Worm (Caenorhabditis elegans) whole organism, mixed stage, embryonic: ENCODE data around the gene T24A6.16.

Source experiments
- M03D4.4 ChIP-seq: sonication (generic microtip); optimal IDR thresholded peaks from 2 replicates; lab custom pipeline; 2017; ENCODE audit warnings: mild to moderate bottlenecking, missing genetic modification characterization, missing compliant biosample characterization
- blmp-1 ChIP-seq: fragments of 150-350 bp; optimal IDR thresholded peaks from 2 replicates; lab custom pipeline; 2014; ENCODE audit warnings: missing biosample characterization, missing genetic modification characterization
- ceh-39 ChIP-seq: fragments of 150-350 bp; optimal IDR thresholded peaks from 2 replicates; lab custom pipeline; 2014; ENCODE audit warnings: missing biosample characterization, missing genetic modification characterization
- ceh-43 ChIP-seq: fragments of 200-800 bp; sonication (Bioruptor generic); optimal IDR thresholded peaks from 2 replicates; lab custom pipeline; 2018; ENCODE audit warnings: mild to moderate bottlenecking, missing genetic modification characterization, moderate library complexity, missing compliant biosample characterization
- ceh-83 ChIP-seq: fragments of 200-800 bp; sonication (Bioruptor generic); optimal IDR thresholded peaks from 2 replicates; lab custom pipeline; 2018; ENCODE audit warnings: mild to moderate bottlenecking, missing genetic modification characterization, missing compliant biosample characterization
- ces-1 ChIP-seq: fragments of 150-350 bp; optimal IDR thresholded peaks from 2 replicates; lab custom pipeline; 2014; ENCODE audit warnings: missing biosample characterization, missing genetic modification reagents, missing genetic modification characterization
- cnd-1 ChIP-seq: fragments of 200-800 bp; sonication (Bioruptor generic); optimal IDR thresholded peaks from 2 replicates; lab custom pipeline; 2018; ENCODE audit warnings: mild to moderate bottlenecking, missing genetic modification characterization, missing compliant biosample characterization
- drap-1 ChIP-seq: fragments of 200-800 bp; sonication (Bioruptor generic); optimal IDR thresholded peaks from 3 replicates; lab custom pipeline; 2018; ENCODE audit warnings: mild to moderate bottlenecking, missing genetic modification characterization, missing compliant biosample characterization
- elt-1 ChIP-seq: sonication (generic microtip); optimal IDR thresholded peaks from 2 replicates; lab custom pipeline; 2017; ENCODE audit warnings: missing genetic modification characterization, mild to moderate bottlenecking, missing compliant biosample characterization, antibody characterized with exemption, moderate library complexity, borderline replicate concordance; ENCODE audit not compliant: insufficient read depth
- elt-3 ChIP-seq: fragments of 150-350 bp; optimal IDR thresholded peaks from 2 replicates; lab custom pipeline; 2014; ENCODE audit warnings: missing biosample characterization, missing genetic modification characterization
- ham-2 ChIP-seq: fragments of 200-800 bp; sonication (Bioruptor generic); optimal IDR thresholded peaks from 2 replicates; lab custom pipeline; 2018; ENCODE audit warnings: mild to moderate bottlenecking, missing genetic modification characterization, missing compliant biosample characterization
- hlh-1 ChIP-seq: fragments of 150-350 bp; optimal IDR thresholded peaks from 2 replicates; lab custom pipeline; 2014; ENCODE audit warnings: missing biosample characterization, missing genetic modification reagents, missing genetic modification characterization
- lin-13 ChIP-seq: fragments of 150-350 bp; optimal IDR thresholded peaks from 2 replicates; lab custom pipeline; 2014; ENCODE audit warnings: missing biosample characterization, missing genetic modification characterization
- lin-32 ChIP-seq: fragments of 200-800 bp; sonication (Bioruptor generic); optimal IDR thresholded peaks from 2 replicates; lab custom pipeline; 2018; ENCODE audit warnings: mild to moderate bottlenecking, missing genetic modification characterization, missing compliant biosample characterization
- lsy-2 ChIP-seq: fragments of 150-350 bp; optimal IDR thresholded peaks from 2 replicates; lab custom pipeline; 2014; ENCODE audit warnings: missing biosample characterization, missing genetic modification characterization
- mab-5 ChIP-seq: fragments of 150-350 bp; optimal IDR thresholded peaks from 2 replicates; lab custom pipeline; 2014; ENCODE audit warnings: missing biosample characterization, missing genetic modification characterization
- mep-1 ChIP-seq: fragments of 150-350 bp; optimal IDR thresholded peaks from 2 replicates; lab custom pipeline; 2017; ENCODE audit warnings: missing biosample characterization, missing genetic modification reagents, missing genetic modification characterization, inconsistent platforms
- mls-2 ChIP-seq: sonication (generic microtip); optimal IDR thresholded peaks from 2 replicates; lab custom pipeline; 2016; ENCODE audit warnings: mild to moderate bottlenecking, missing genetic modification characterization, moderate library complexity, missing compliant biosample characterization
- nhr-12 ChIP-seq: fragments of 150-350 bp; optimal IDR thresholded peaks from 2 replicates; lab custom pipeline; 2014; ENCODE audit warnings: missing biosample characterization, missing genetic modification characterization
- nhr-237 ChIP-seq: fragments of 150-350 bp; optimal IDR thresholded peaks from 2 replicates; lab custom pipeline; 2014; ENCODE audit warnings: missing biosample characterization, missing genetic modification characterization
- nhr-28 ChIP-seq: fragments of 150-350 bp; optimal IDR thresholded peaks from 2 replicates; lab custom pipeline; 2014; ENCODE audit warnings: missing biosample characterization, missing genetic modification characterization
- nhr-76 ChIP-seq: sonication (generic microtip); optimal IDR thresholded peaks from 2 replicates; lab custom pipeline; 2017; ENCODE audit warnings: missing biosample characterization, missing genetic modification characterization
- pha-4 ChIP-seq: fragments of 150-350 bp; optimal IDR thresholded peaks from 2 replicates; lab custom pipeline; 2018; ENCODE audit warnings: missing biosample characterization, missing genetic modification reagents, missing genetic modification characterization
- snpc-4 ChIP-seq: fragments of 150-350 bp; optimal IDR thresholded peaks from 2 replicates; lab custom pipeline; 2014; ENCODE audit warnings: missing biosample characterization, missing genetic modification characterization
- sptf-1 ChIP-seq: sonication (generic microtip); optimal IDR thresholded peaks from 2 replicates; lab custom pipeline; 2017; ENCODE audit warnings: mild to moderate bottlenecking, missing genetic modification characterization, moderate library complexity, missing compliant biosample characterization
- tbx-8 ChIP-seq: fragments of 200-800 bp; sonication (Bioruptor generic); optimal IDR thresholded peaks from 2 replicates; lab custom pipeline; 2018; ENCODE audit warnings: mild to moderate bottlenecking, missing genetic modification characterization, moderate library complexity, missing compliant biosample characterization
- unc-39 ChIP-seq: fragments of 150-350 bp; optimal IDR thresholded peaks from 2 replicates; lab custom pipeline; 2014; ENCODE audit warnings: missing biosample characterization, missing genetic modification characterization
- unc-62 ChIP-seq: fragments of 150-350 bp; optimal IDR thresholded peaks from 2 replicates; lab custom pipeline; 2014; ENCODE audit warnings: missing biosample characterization, missing genetic modification reagents, missing genetic modification characterization
- ztf-11 ChIP-seq: fragments of 150-350 bp; optimal IDR thresholded peaks from 2 replicates; lab custom pipeline; 2014; ENCODE audit warnings: missing biosample characterization, missing genetic modification characterization

T24A6.16 gene

DNA sequence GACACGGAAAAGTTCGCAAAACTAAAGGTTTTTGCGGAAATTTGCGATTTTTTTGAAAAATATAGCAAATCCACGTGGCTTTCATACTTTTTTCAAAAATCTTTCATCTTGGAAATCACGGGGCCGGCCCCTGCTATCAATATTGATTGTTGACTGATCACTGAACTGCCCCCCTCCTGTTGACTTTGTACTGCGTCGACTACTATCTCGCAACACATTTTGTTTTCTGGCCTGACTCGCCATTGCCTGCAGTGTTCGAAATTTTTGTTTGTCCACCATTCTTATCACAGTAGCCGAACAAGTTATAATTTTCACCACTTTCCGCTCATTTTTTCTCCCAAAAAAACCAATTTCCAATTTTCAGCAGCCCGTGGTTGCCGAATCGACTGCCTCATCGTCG, 18.3 kb upstream of the T24A6.16 start:
- TF ChIP-seq nhr-12 (no peak), ztf-11 (tag; lab: Kevin White, UChicago) (no peak), mep-1 (tag; lab: Kevin White, UChicago) (no peak), hlh-1 (tag; lab: Kevin White, UChicago) (no peak), snpc-4 (tag; lab: Kevin White, UChicago) (no peak)

DNA sequence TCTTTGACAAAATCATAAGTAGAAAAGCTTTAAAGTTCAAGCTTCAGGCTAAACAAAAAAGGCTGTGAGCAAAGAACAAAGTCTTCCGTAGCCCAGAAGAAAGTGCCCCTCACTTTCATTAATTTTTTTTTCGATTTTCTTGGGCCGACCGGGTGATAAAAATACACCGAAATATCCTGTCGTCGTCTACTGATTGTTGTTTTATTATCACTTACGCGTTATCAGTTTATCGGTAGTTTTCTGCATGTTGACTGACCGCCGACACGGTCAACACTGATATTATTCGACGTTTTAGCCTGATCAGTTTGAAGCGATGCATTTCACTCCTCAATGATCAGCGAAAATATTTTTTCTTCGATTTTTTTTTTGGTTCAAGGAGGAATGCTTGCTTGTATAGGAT, 17.7 kb upstream of the T24A6.16 start:
- TF ChIP-seq hlh-1 (tag; lab: Kevin White, UChicago) (no peak), drap-1 (GFP tag; lab: Kevin White, UChicago) (no peak), blmp-1 (no peak)

DNA sequence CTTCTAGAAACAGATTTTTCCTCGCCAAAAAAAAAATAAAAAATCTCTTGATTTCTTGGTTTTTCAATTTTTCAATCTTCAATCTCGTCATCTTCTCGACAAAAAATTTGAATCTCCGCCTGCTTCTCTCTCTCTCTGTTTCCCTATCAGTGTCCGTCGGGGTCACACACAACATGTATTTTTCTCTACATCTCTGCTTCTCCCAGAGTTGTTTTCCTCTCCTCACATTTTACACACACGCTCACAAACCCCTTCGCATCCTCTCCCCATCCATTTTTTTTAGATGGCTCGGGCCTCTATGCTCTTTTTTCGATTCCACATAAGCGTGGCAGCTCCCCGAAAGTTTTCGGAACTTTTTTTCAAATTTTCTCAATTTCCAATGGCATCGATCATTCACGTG, 17.1 kb upstream of the T24A6.16 start:
- no peak for TF ChIP-seq ceh-43 (GFP tag; lab: Kevin White, UChicago)
- no peak for TF ChIP-seq snpc-4 (tag; lab: Kevin White, UChicago)
- TF ChIP-seq pha-4 = no peak
- TF ChIP-seq elt-3 (tag; lab: Kevin White, UChicago) = no peak
- peak; percentile 6 for TF ChIP-seq lsy-2 (tag; lab: Kevin White, UChicago)
- TF ChIP-seq hlh-1 (tag; lab: Kevin White, UChicago) = peak; percentile 67
- TF ChIP-seq lin-32 = no peak
- no peak for TF ChIP-seq lin-13
- TF ChIP-seq nhr-28 (tag; lab: Kevin White, UChicago) = no peak

DNA sequence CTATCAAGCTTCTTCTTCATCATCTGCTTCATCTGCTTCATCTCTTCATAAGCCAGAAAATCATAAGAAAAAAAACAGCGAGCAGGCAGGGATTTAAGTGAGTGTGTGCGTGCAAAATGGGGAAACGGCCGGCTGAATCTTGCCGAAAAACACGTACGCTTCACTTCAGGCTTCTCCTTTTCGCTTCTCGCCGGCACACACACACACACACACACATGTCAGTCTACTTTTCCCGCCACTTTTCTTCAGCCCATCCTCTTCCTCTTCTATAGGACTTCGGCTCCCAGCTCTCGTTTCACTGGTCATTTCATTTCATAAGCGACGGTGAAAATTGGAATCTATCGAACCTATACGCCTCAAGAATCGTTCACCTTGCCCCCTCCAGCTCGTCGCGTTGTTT, 16.5 kb upstream of the T24A6.16 start:
- TF ChIP-seq drap-1 (GFP tag; lab: Kevin White, UChicago) (no peak), ceh-39 (tag; lab: Kevin White, UChicago) (no peak), mep-1 (tag; lab: Kevin White, UChicago) (no peak), M03D4.4 (no peak), mab-5 (tag; lab: Kevin White, UChicago) (no peak), lin-32 (no peak), sptf-1 (no peak), ceh-83 (GFP tag; lab: Kevin White, UChicago) (no peak), ham-2 (GFP tag; lab: Kevin White, UChicago) (no peak), nhr-12 (no peak), nhr-28 (tag; lab: Kevin White, UChicago) (no peak), nhr-237 (tag; lab: Kevin White, UChicago) (no peak), elt-3 (tag; lab: Kevin White, UChicago) (no peak), ztf-11 (tag; lab: Kevin White, UChicago) (no peak), elt-1 (tag; lab: Kevin White, UChicago) (no peak), cnd-1 (tag; lab: Kevin White, UChicago) (no peak), unc-39 (tag; lab: Kevin White, UChicago) (no peak), tbx-8 (GFP tag; lab: Kevin White, UChicago) (no peak), snpc-4 (tag; lab: Kevin White, UChicago) (no peak)

DNA sequence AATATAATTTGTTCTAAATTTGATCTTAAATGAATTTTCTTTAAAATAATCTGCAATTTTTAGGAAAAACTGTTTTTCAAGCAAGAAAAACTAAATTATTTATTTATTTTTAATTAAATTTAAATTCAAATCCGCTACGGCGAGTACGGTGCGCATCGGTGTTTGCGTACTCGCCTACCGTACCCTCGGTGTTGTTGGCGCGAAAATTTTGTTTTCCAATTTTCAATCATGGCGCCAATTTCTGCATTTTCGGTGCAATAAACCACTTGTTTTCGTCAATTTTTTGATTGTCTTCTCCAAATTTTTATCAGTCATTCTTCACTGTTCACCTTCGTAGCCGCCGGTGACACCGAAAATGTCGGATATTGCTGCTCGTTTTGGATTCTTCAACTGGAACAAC, 16.1 kb upstream of the T24A6.16 start, which contains the start of gene pygl-1:
Gene pygl-1 (plus strand): TSS at position 211 of the 400 bp plus-strand sequence.
- TF ChIP-seq lsy-2 (tag; lab: Kevin White, UChicago) (peak; percentile 85), ces-1 (no peak), snpc-4 (tag; lab: Kevin White, UChicago) (no peak)

DNA sequence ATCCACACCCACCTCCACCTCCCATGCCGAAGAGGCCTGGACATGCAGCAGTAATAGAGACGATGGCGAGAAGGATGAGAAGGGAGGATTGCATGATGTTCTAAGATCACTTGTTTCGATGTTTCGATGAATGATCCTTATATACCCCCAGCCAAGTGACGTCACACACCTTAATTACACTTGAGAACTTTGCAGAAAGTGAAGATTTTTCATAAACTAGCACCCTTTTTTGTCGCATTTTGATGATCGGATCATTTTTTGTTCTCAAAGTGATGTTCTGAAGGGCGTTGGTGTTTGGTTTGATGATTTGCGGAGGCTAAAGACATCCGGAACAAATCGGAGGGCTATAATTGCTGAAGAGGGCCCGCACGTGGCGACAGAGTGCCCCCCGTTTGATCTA, 13.0 kb upstream of the T24A6.16 start, which contains the start of gene grl-27:
Gene grl-27 (minus strand): TSS at position 101 of the 400 bp plus-strand sequence.
- TF ChIP-seq lsy-2 (tag; lab: Kevin White, UChicago) (no peak), nhr-76 (tag; lab: Kevin White, UChicago) (no peak), elt-1 (tag; lab: Kevin White, UChicago) (no peak), ceh-43 (GFP tag; lab: Kevin White, UChicago) (no peak), nhr-28 (tag; lab: Kevin White, UChicago) (no peak), tbx-8 (GFP tag; lab: Kevin White, UChicago) (no peak), unc-62 (GFP tag; lab: Kevin White, UChicago) (no peak), nhr-12 (no peak), lin-13 (no peak), hlh-1 (tag; lab: Kevin White, UChicago) (no peak), mls-2 (tag; lab: Kevin White, UChicago) (no peak), drap-1 (GFP tag; lab: Kevin White, UChicago) (no peak), pha-4 (no peak), ham-2 (GFP tag; lab: Kevin White, UChicago) (no peak), lin-32 (no peak)
